Fruit fly (Drosophila melanogaster) whole organism, prepupa: ENCODE data around the gene CG17364.

Source experiments
- Blimp-1 ChIP-seq: fragments of 200-800 bp; sonication (Bioruptor generic); optimal IDR thresholded peaks from 3 replicates; lab custom pipeline; 2017; ENCODE audit warnings: missing biosample characterization, missing genetic modification characterization, mild to moderate bottlenecking, moderate library complexity, missing genetic modification reagents
- CG31627 ChIP-seq: fragments of 200-800 bp; sonication (Bioruptor generic); optimal IDR thresholded peaks from 3 replicates; lab custom pipeline; 2016; ENCODE audit warnings: missing biosample characterization, missing genetic modification characterization
- CG3919 ChIP-seq: fragments of 200-800 bp; sonication (Bioruptor generic); optimal IDR thresholded peaks from 3 replicates; lab custom pipeline; 2016; ENCODE audit warnings: missing biosample characterization, missing genetic modification characterization
- CG6276 ChIP-seq: fragments of 200-800 bp; sonication (Bioruptor generic); optimal IDR thresholded peaks from 2 replicates; lab custom pipeline; 2017; ENCODE audit warnings: missing biosample characterization, mild to moderate bottlenecking, missing genetic modification characterization
- CG6854 ChIP-seq: fragments of 200-800 bp; sonication (Bioruptor generic); optimal IDR thresholded peaks from 2 replicates; lab custom pipeline; 2017; ENCODE audit warnings: missing biosample characterization, mild to moderate bottlenecking, missing genetic modification characterization
- CG8119 ChIP-seq: fragments of 200-800 bp; sonication (Bioruptor generic); IDR thresholded peaks from 3 replicates; pipeline ENCODE4 v1.3.6; 2022; ENCODE audit warnings: missing biosample characterization, missing genetic modification characterization
- Lpt ChIP-seq: fragments of 200-800 bp; sonication (Bioruptor generic); optimal IDR thresholded peaks from 3 replicates; lab custom pipeline; 2016; ENCODE audit warnings: missing biosample characterization, missing genetic modification characterization
- Sox102F ChIP-seq: fragments of 200-800 bp; sonication (Bioruptor generic); optimal IDR thresholded peaks from 2 replicates; lab custom pipeline; 2016; ENCODE audit warnings: missing biosample characterization, mild to moderate bottlenecking, missing genetic modification characterization
- Sox14 ChIP-seq: fragments of 200-800 bp; sonication (Bioruptor generic); optimal IDR thresholded peaks from 3 replicates; lab custom pipeline; 2016; ENCODE audit warnings: missing biosample characterization, missing genetic modification characterization

DNA sequence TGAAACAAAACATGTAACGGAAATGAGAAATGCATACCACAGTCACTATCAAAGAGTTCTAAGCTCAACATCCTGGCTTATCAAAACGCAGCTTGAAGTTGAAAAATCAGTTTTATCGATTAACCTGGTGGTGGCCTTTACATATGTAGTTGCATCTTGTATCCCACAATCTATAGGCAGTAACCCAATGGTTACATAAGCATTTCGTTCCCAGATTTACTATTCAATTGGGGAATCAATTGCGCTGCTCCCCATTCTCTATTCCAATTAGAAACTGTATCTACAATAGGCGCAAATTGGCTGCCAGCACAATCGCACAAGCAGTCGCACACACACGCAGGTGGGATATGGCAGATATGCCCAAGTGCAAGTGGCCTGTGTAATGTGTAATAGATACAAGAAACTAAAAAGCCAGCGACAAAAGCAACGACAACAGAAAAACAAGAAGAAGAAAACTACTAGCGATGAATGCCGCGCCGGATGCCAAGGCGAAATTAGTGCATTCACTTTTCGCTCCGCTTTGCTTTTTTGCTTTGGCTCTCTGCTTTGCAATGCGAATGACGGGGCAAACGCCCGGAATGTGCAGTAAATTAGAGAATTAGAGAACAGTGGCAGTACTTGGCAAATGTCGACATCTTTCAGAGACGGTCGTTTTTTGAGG is 12.6 kb upstream of the CG17364 start:
- TF ChIP-seq Sox14 (GFP tag; lab: Kevin White, UChicago) (no peak), CG3919 (GFP tag; lab: Kevin White, UChicago) (no peak), Sox102F (GFP tag; lab: Kevin White, UChicago) (no peak), CG31627 (no peak), Lpt (GFP tag; lab: Kevin White, UChicago) (no peak), CG8119 (GFP tag; lab: Robert Waterston, UW) (no peak), CG6854 (GFP tag; lab: Kevin White, UChicago) (no peak), CG6276 (GFP tag; lab: Kevin White, UChicago) (no peak), Blimp-1 (no peak)
